Worm (Caenorhabditis elegans) whole organism, L1 larva: ENCODE results near the gene bud-13.

ENCODE experiments used
- C04F5.9 ChIP-seq: sonication (generic microtip); optimal IDR thresholded peaks from 2 replicates; lab custom pipeline; 2016; ENCODE audit warnings: missing genetic modification characterization, missing compliant biosample characterization
- C16A3.4 ChIP-seq: fragments of 150-350 bp; optimal IDR thresholded peaks from 2 replicates; lab custom pipeline; 2014; ENCODE audit warnings: missing biosample characterization, missing genetic modification characterization
- F16B12.6 ChIP-seq: fragments of 150-350 bp; optimal IDR thresholded peaks from 2 replicates; lab custom pipeline; 2014; ENCODE audit warnings: missing biosample characterization, missing genetic modification characterization
- Y116A8C.19 ChIP-seq: sonication (generic microtip); optimal IDR thresholded peaks from 2 replicates; lab custom pipeline; 2016; ENCODE audit warnings: missing compliant biosample characterization, missing genetic modification characterization, borderline replicate concordance
- aha-1 ChIP-seq: fragments of 150-350 bp; optimal IDR thresholded peaks from 2 replicates; lab custom pipeline; 2014; ENCODE audit warnings: missing biosample characterization, missing genetic modification characterization
- alr-1 ChIP-seq: fragments of 200-800 bp; sonication (Bioruptor generic); optimal IDR thresholded peaks from 2 replicates; lab custom pipeline; 2018; ENCODE audit warnings: borderline replicate concordance, mild to moderate bottlenecking, missing genetic modification characterization, missing compliant biosample characterization
- aly-2 ChIP-seq: fragments of 150-350 bp; optimal IDR thresholded peaks from 2 replicates; lab custom pipeline; 2014; ENCODE audit warnings: missing biosample characterization, missing genetic modification characterization
- blmp-1 ChIP-seq: fragments of 150-350 bp; optimal IDR thresholded peaks from 2 replicates; lab custom pipeline; 2014; ENCODE audit warnings: missing biosample characterization, missing genetic modification characterization
- ceh-63 ChIP-seq: fragments of 200-800 bp; sonication (Bioruptor generic); optimal IDR thresholded peaks from 2 replicates; lab custom pipeline; 2018; ENCODE audit warnings: mild to moderate bottlenecking, missing genetic modification characterization, missing compliant biosample characterization
- ceh-90 ChIP-seq: sonication (generic microtip); optimal IDR thresholded peaks from 2 replicates; lab custom pipeline; 2016; ENCODE audit warnings: missing genetic modification characterization, missing compliant biosample characterization
- dpl-1 ChIP-seq, 3 experiments: fragments of 150-350 bp in 2 of 3; sonication (generic microtip) in 1 of 3; optimal IDR thresholded peaks; 2 replicates each; lab custom pipeline; 2014 to 2017; ENCODE audit warnings: missing biosample characterization in 3 of 3, missing genetic modification characterization in 3 of 3, missing genetic modification reagents in 3 of 3
- efl-1 ChIP-seq, 4 experiments: fragments of 150-350 bp; optimal IDR thresholded peaks in 3 of 4; peaks in 1 of 4; 1 replicate in 1 of 4; 2 replicates in 3 of 4; lab custom pipeline; 2014; ENCODE audit warnings: missing biosample characterization in 2 of 4, missing genetic modification characterization in 2 of 4, missing genetic modification reagents in 2 of 4
- egl-13 ChIP-seq: sonication (generic microtip); optimal IDR thresholded peaks from 2 replicates; lab custom pipeline; 2016; ENCODE audit warnings: missing genotype, missing genetic modification reagents, missing genetic modification characterization, missing compliant biosample characterization
- elt-3 ChIP-seq, 6 experiments: fragments of 150-350 bp in 1 of 6; sonication (generic microtip); optimal IDR thresholded peaks; 2 replicates each; lab custom pipeline; 2017 to 2018; ENCODE audit warnings: missing biosample characterization in 6 of 6, missing genetic modification characterization in 6 of 6, inconsistent platforms in 1 of 6
- ets-5 ChIP-seq: fragments of 200-800 bp; sonication (Bioruptor generic); IDR thresholded peaks from 2 replicates; pipeline ENCODE4 v1.3.6; 2022; ENCODE audit warnings: missing genetic modification characterization, missing compliant biosample characterization
- fkh-4 ChIP-seq: sonication (generic microtip); optimal IDR thresholded peaks from 2 replicates; lab custom pipeline; 2016; ENCODE audit warnings: missing compliant biosample characterization, missing genetic modification characterization, borderline replicate concordance
- grh-1 ChIP-seq: fragments of 200-800 bp; sonication (Bioruptor generic); IDR thresholded peaks from 2 replicates; pipeline ENCODE4 v1.3.6; 2022; ENCODE audit warnings: missing genetic modification reagents, missing genetic modification characterization, missing compliant biosample characterization
- hlh-4 ChIP-seq: sonication (generic microtip); optimal IDR thresholded peaks from 2 replicates; lab custom pipeline; 2016; ENCODE audit warnings: mild to moderate bottlenecking, missing genetic modification characterization, missing compliant biosample characterization
- hpl-2 ChIP-seq: fragments of 150-350 bp; optimal IDR thresholded peaks from 2 replicates; lab custom pipeline; 2014; ENCODE audit warnings: missing biosample characterization, missing genetic modification reagents, missing genetic modification characterization
- lin-13 ChIP-seq: fragments of 150-350 bp; optimal IDR thresholded peaks from 2 replicates; lab custom pipeline; 2014; ENCODE audit warnings: missing biosample characterization, missing genetic modification reagents, missing genetic modification characterization
- lin-14 ChIP-seq: fragments of 200-800 bp; sonication (Bioruptor generic); optimal IDR thresholded peaks from 2 replicates; lab custom pipeline; 2018; ENCODE audit warnings: mild to moderate bottlenecking, missing genetic modification characterization, moderate library complexity, missing compliant biosample characterization
- lin-35 ChIP-seq, 2 experiments: fragments of 150-350 bp; optimal IDR thresholded peaks; 2 replicates each; lab custom pipeline; 2014; ENCODE audit warnings: missing biosample characterization in 2 of 2, missing genetic modification characterization in 2 of 2, missing genetic modification reagents in 2 of 2
- lin-39 ChIP-seq: fragments of 150-350 bp; optimal IDR thresholded peaks from 2 replicates; lab custom pipeline; 2014; ENCODE audit warnings: missing biosample characterization, missing genetic modification reagents, missing genetic modification characterization
- lir-3 ChIP-seq: sonication (generic microtip); optimal IDR thresholded peaks from 2 replicates; lab custom pipeline; 2016; ENCODE audit warnings: mild to moderate bottlenecking, missing genetic modification characterization, moderate library complexity, missing compliant biosample characterization; ENCODE audit not compliant: poor library complexity
- lsy-2 ChIP-seq, 2 experiments: fragments of 150-350 bp; optimal IDR thresholded peaks; 2 replicates each; lab custom pipeline; 2014; ENCODE audit warnings: missing biosample characterization in 2 of 2, missing genetic modification characterization in 2 of 2
- mdl-1 ChIP-seq, 2 experiments: fragments of 150-350 bp; optimal IDR thresholded peaks; 2 replicates each; lab custom pipeline; 2014 to 2017; ENCODE audit warnings: missing biosample characterization in 2 of 2, missing genetic modification characterization in 2 of 2, inconsistent platforms in 1 of 2
- mef-2 ChIP-seq: fragments of 150-350 bp; optimal IDR thresholded peaks from 2 replicates; lab custom pipeline; 2014; ENCODE audit warnings: missing biosample characterization, missing genetic modification characterization
- mep-1 ChIP-seq: fragments of 150-350 bp; optimal IDR thresholded peaks from 2 replicates; lab custom pipeline; 2014; ENCODE audit warnings: missing biosample characterization, missing genetic modification characterization
- nhr-11 ChIP-seq: fragments of 150-350 bp; optimal IDR thresholded peaks from 2 replicates; lab custom pipeline; 2014; ENCODE audit warnings: missing biosample characterization, missing genetic modification characterization
- nhr-12 ChIP-seq: sonication (generic microtip); optimal IDR thresholded peaks from 2 replicates; lab custom pipeline; 2017; ENCODE audit warnings: missing biosample characterization, missing genetic modification characterization
- nhr-20 ChIP-seq: sonication (generic microtip); optimal IDR thresholded peaks from 2 replicates; lab custom pipeline; 2016; ENCODE audit warnings: mild to moderate bottlenecking, missing genetic modification characterization, missing compliant biosample characterization
- nhr-237 ChIP-seq: fragments of 150-350 bp; optimal IDR thresholded peaks from 2 replicates; lab custom pipeline; 2014; ENCODE audit warnings: missing biosample characterization, missing genetic modification characterization
- nhr-28 ChIP-seq: fragments of 150-350 bp; optimal IDR thresholded peaks from 2 replicates; lab custom pipeline; 2014; ENCODE audit warnings: missing biosample characterization, missing genetic modification characterization
- nhr-71 ChIP-seq: sonication (generic microtip); optimal IDR thresholded peaks from 2 replicates; lab custom pipeline; 2016; ENCODE audit warnings: mild to moderate bottlenecking, missing genetic modification characterization, moderate library complexity, missing compliant biosample characterization
- nhr-76 ChIP-seq: sonication (generic microtip); optimal IDR thresholded peaks from 2 replicates; lab custom pipeline; 2017; ENCODE audit warnings: missing biosample characterization, missing genetic modification characterization
- nhr-77 ChIP-seq: fragments of 150-350 bp; optimal IDR thresholded peaks from 2 replicates; lab custom pipeline; 2014; ENCODE audit warnings: missing biosample characterization, missing genetic modification characterization
- nhr-84 ChIP-seq: sonication (generic microtip); optimal IDR thresholded peaks from 2 replicates; lab custom pipeline; 2017; ENCODE audit warnings: missing biosample characterization, missing genetic modification characterization
- nhr-85 ChIP-seq: sonication (generic microtip); peaks from one replicate; lab custom pipeline; 2016; ENCODE audit warnings: missing genetic modification characterization, inconsistent platforms, missing compliant biosample characterization
- nhr-90 ChIP-seq: sonication (generic microtip); optimal IDR thresholded peaks from 2 replicates; lab custom pipeline; 2016; ENCODE audit warnings: mild to moderate bottlenecking, missing genetic modification characterization, missing compliant biosample characterization; ENCODE audit not compliant: poor library complexity
- pag-3 ChIP-seq: sonication (generic microtip); optimal IDR thresholded peaks from 2 replicates; lab custom pipeline; 2017; ENCODE audit warnings: missing genetic modification characterization, mild to moderate bottlenecking, missing compliant biosample characterization, antibody characterized with exemption, borderline replicate concordance; ENCODE audit not compliant: insufficient read depth
- pax-3 ChIP-seq: fragments of 200-800 bp; sonication (Bioruptor generic); optimal IDR thresholded peaks from 2 replicates; lab custom pipeline; 2018; ENCODE audit warnings: mild to moderate bottlenecking, missing genetic modification characterization, moderate library complexity, missing compliant biosample characterization
- skn-1 ChIP-seq: fragments of 150-350 bp; optimal IDR thresholded peaks from 2 replicates; lab custom pipeline; 2014; ENCODE audit warnings: missing biosample characterization, missing genetic modification characterization
- snu-23 ChIP-seq: sonication (generic microtip); optimal IDR thresholded peaks from 2 replicates; lab custom pipeline; 2016; ENCODE audit warnings: missing genetic modification characterization, missing compliant biosample characterization
- sox-4 ChIP-seq: sonication (generic microtip); optimal IDR thresholded peaks from 2 replicates; lab custom pipeline; 2016; ENCODE audit warnings: missing genetic modification characterization, missing compliant biosample characterization
- sup-37 ChIP-seq: fragments of 200-800 bp; sonication (Bioruptor generic); optimal IDR thresholded peaks from 2 replicates; lab custom pipeline; 2018; ENCODE audit warnings: mild to moderate bottlenecking, missing genetic modification characterization, missing compliant biosample characterization
- swsn-7 ChIP-seq: sonication (generic microtip); optimal IDR thresholded peaks from 2 replicates; lab custom pipeline; 2016; ENCODE audit warnings: missing genetic modification characterization, missing compliant biosample characterization
- tbx-2 ChIP-seq: sonication (generic microtip); optimal IDR thresholded peaks from 2 replicates; lab custom pipeline; 2016; ENCODE audit warnings: missing genetic modification characterization, missing compliant biosample characterization
- unc-130 ChIP-seq: fragments of 150-350 bp; optimal IDR thresholded peaks from 2 replicates; lab custom pipeline; 2017; ENCODE audit warnings: missing biosample characterization, missing genetic modification characterization, inconsistent platforms
- unc-62 ChIP-seq: fragments of 150-350 bp; optimal IDR thresholded peaks from 2 replicates; lab custom pipeline; 2014; ENCODE audit warnings: missing biosample characterization, missing genetic modification reagents, missing genetic modification characterization
- xbp-1 ChIP-seq: sonication (generic microtip); optimal IDR thresholded peaks from 2 replicates; lab custom pipeline; 2016; ENCODE audit warnings: missing genetic modification characterization, missing compliant biosample characterization
- zag-1 ChIP-seq: fragments of 150-350 bp; optimal IDR thresholded peaks from 2 replicates; lab custom pipeline; 2014; ENCODE audit warnings: missing biosample characterization, missing genetic modification characterization
- zip-4 ChIP-seq: fragments of 200-800 bp; sonication (Bioruptor generic); optimal IDR thresholded peaks from 2 replicates; lab custom pipeline; 2018; ENCODE audit warnings: mild to moderate bottlenecking, missing genetic modification characterization, moderate library complexity, missing compliant biosample characterization
- ztf-11 ChIP-seq, 2 experiments: sonication (generic microtip); optimal IDR thresholded peaks; 2 replicates each; lab custom pipeline; 2016 to 2017; ENCODE audit warnings: missing genetic modification characterization in 2 of 2, missing biosample characterization in 1 of 2, missing compliant biosample characterization in 1 of 2

Gene bud-13

ce11 chrIII:8923240-8923734 lies 44.2 kb downstream of the bud-13 start, which contains the start of gene glb-1:
glb-1 (minus strand) TSS chrIII:8923290.
- no peak for TF ChIP-seq lin-13
- no peak for TF ChIP-seq alr-1 (tag; lab: Kevin White, UChicago)
- TF ChIP-seq C16A3.4 (tag; lab: Kevin White, UChicago) = no peak
- peak; percentile 30 for TF ChIP-seq snu-23 (GFP tag; lab: Kevin White, UChicago)
- TF ChIP-seq pag-3 (tag; lab: Kevin White, UChicago) = no peak
- no peak for TF ChIP-seq pax-3 (tag; lab: Kevin White, UChicago)
- no peak for TF ChIP-seq mdl-1 (tag; optimal IDR thresholded peaks at IDR 0.05; lab: Kevin White, UChicago)
- no peak for TF ChIP-seq nhr-90 (tag; lab: Kevin White, UChicago)
- peak; percentile 3 for TF ChIP-seq nhr-71 (tag; lab: Kevin White, UChicago)
- no peak for TF ChIP-seq zip-4 (GFP tag; lab: Kevin White, UChicago)
- no peak for TF ChIP-seq lir-3 (tag; lab: Kevin White, UChicago)
- TF ChIP-seq lsy-2 (tag; optimal IDR thresholded peaks at IDR 0.05; lab: Kevin White, UChicago) = peak; percentile 17
- TF ChIP-seq grh-1 (GFP tag; lab: Robert Waterston, UW) = no peak
- no peak for TF ChIP-seq fkh-4 (tag; lab: Kevin White, UChicago)
- no peak for TF ChIP-seq ceh-63 (GFP tag; lab: Kevin White, UChicago)
- no peak for TF ChIP-seq Y116A8C.19 (tag; lab: Kevin White, UChicago)
- peak; percentile 81 for TF ChIP-seq nhr-85 (tag; lab: Kevin White, UChicago)
- no peak for TF ChIP-seq swsn-7
- TF ChIP-seq nhr-11 = no peak
- TF ChIP-seq ets-5 (GFP tag; lab: Robert Waterston, UW) = no peak
- peak; percentile 35 for TF ChIP-seq mep-1 (tag; lab: Kevin White, UChicago)
- no peak for TF ChIP-seq unc-62 (GFP tag; lab: Kevin White, UChicago)
- TF ChIP-seq nhr-28 (tag; lab: Kevin White, UChicago) = no peak
- TF ChIP-seq lin-14 (GFP tag; lab: Kevin White, UChicago) = peak; percentile 72
- TF ChIP-seq unc-130 (tag; lab: Kevin White, UChicago) = no peak
- no peak for TF ChIP-seq hlh-4 (tag; lab: Kevin White, UChicago)
- TF ChIP-seq nhr-84 (tag; lab: Kevin White, UChicago) = no peak
- no peak for TF ChIP-seq nhr-12 (tag; lab: Kevin White, UChicago)
- no peak for TF ChIP-seq hpl-2 (GFP tag; lab: Kevin White, UChicago)
- TF ChIP-seq lin-39 (tag; lab: Kevin White, UChicago) = no peak
- no peak for TF ChIP-seq C04F5.9
- no peak for TF ChIP-seq tbx-2 (tag; lab: Kevin White, UChicago)
- no peak for TF ChIP-seq ztf-11 (tag; optimal IDR thresholded peaks at IDR 0.05; lab: Kevin White, UChicago)
- TF ChIP-seq xbp-1 (tag; lab: Kevin White, UChicago) = no peak
- no peak for TF ChIP-seq nhr-237 (tag; lab: Kevin White, UChicago)
- no peak for TF ChIP-seq sup-37
- TF ChIP-seq egl-13 (tag; lab: Kevin White, UChicago) = no peak
- TF ChIP-seq blmp-1 (tag; lab: Kevin White, UChicago) = peak; percentile 69
- TF ChIP-seq skn-1 = peak; percentile 85
- peak in 1 of 6 experiments; percentile 3 for TF ChIP-seq elt-3 (tag; optimal IDR thresholded peaks at IDR 0.05; lab: Kevin White, UChicago)
- TF ChIP-seq lin-35 (GFP tag; optimal IDR thresholded peaks at IDR 0.05; lab: Kevin White, UChicago) = no peak
- TF ChIP-seq aha-1 (tag; lab: Kevin White, UChicago) = no peak
- TF ChIP-seq efl-1 (optimal IDR thresholded peaks at IDR 0.05; lab: Kevin White, UChicago) = peak in 1 of 2 experiments; percentile 2
- TF ChIP-seq efl-1 (GFP tag; optimal IDR thresholded peaks at IDR 0.05 in 1 of 2; lab: Kevin White, UChicago) = no peak
- no peak for TF ChIP-seq F16B12.6 (tag; lab: Kevin White, UChicago)
- TF ChIP-seq zag-1 (tag; lab: Kevin White, UChicago) = no peak
- no peak for TF ChIP-seq sox-4
- no peak for TF ChIP-seq aly-2
- TF ChIP-seq mef-2 (tag; lab: Kevin White, UChicago) = no peak
- no peak for TF ChIP-seq nhr-77 (tag; lab: Kevin White, UChicago)
- no peak for TF ChIP-seq ceh-90
- TF ChIP-seq dpl-1 (GFP tag; optimal IDR thresholded peaks at IDR 0.05; lab: Kevin White, UChicago) = peak in 2 of 3 experiments; percentile 8 to 25
- TF ChIP-seq nhr-76 = no peak
- TF ChIP-seq nhr-20 = peak; percentile 67
